Fruit fly (Drosophila melanogaster) whole organism, prepupa: ENCODE results near the gene obst-H.

Experiments used
- Blimp-1 ChIP-seq: fragments of 200-800 bp; sonication (Bioruptor generic); optimal IDR thresholded peaks from 3 replicates; lab custom pipeline; 2017; ENCODE audit warnings: missing biosample characterization, missing genetic modification characterization, mild to moderate bottlenecking, moderate library complexity, missing genetic modification reagents
- CG10631 ChIP-seq: fragments of 200-800 bp; sonication (Bioruptor generic); optimal IDR thresholded peaks from 2 replicates; lab custom pipeline; 2016; ENCODE audit warnings: missing biosample characterization, missing genetic modification characterization
- CG11762 ChIP-seq: fragments of 200-800 bp; sonication (Bioruptor generic); optimal IDR thresholded peaks from 3 replicates; lab custom pipeline; 2016; ENCODE audit warnings: missing biosample characterization, missing genetic modification characterization; ENCODE audit not compliant: insufficient read depth
- CG11902 ChIP-seq: fragments of 200-800 bp; sonication (Bioruptor generic); optimal IDR thresholded peaks from 3 replicates; lab custom pipeline; 2016; ENCODE audit warnings: missing biosample characterization, missing genetic modification characterization
- CG1621 ChIP-seq: fragments of 200-800 bp; sonication (Bioruptor generic); optimal IDR thresholded peaks from 3 replicates; lab custom pipeline; 2018; ENCODE audit warnings: missing biosample characterization, mild to moderate bottlenecking, missing genetic modification characterization
- CG16779 ChIP-seq: fragments of 200-800 bp; sonication (Bioruptor generic); optimal IDR thresholded peaks from 3 replicates; lab custom pipeline; 2017; ENCODE audit warnings: missing biosample characterization, mild to moderate bottlenecking, missing genetic modification characterization
- CG3032 ChIP-seq: fragments of 200-800 bp; optimal IDR thresholded peaks from 2 replicates; lab custom pipeline; 2019; ENCODE audit warnings: missing biosample characterization, mild to moderate bottlenecking, missing genetic modification characterization, moderate library complexity
- CG31627 ChIP-seq: fragments of 200-800 bp; sonication (Bioruptor generic); optimal IDR thresholded peaks from 3 replicates; lab custom pipeline; 2016; ENCODE audit warnings: missing biosample characterization, missing genetic modification characterization
- CG34406 ChIP-seq: fragments of 200-800 bp; sonication (Bioruptor generic); optimal IDR thresholded peaks from 3 replicates; lab custom pipeline; 2016; ENCODE audit warnings: missing biosample characterization, missing genetic modification characterization
- CG3919 ChIP-seq: fragments of 200-800 bp; sonication (Bioruptor generic); optimal IDR thresholded peaks from 3 replicates; lab custom pipeline; 2016; ENCODE audit warnings: missing biosample characterization, missing genetic modification characterization
- CG6808 ChIP-seq: fragments of 200-800 bp; sonication (Bioruptor generic); optimal IDR thresholded peaks from 3 replicates; lab custom pipeline; 2017; ENCODE audit warnings: missing biosample characterization, missing genetic modification characterization, mild to moderate bottlenecking, moderate library complexity, missing genetic modification reagents
- CG6854 ChIP-seq: fragments of 200-800 bp; sonication (Bioruptor generic); optimal IDR thresholded peaks from 2 replicates; lab custom pipeline; 2017; ENCODE audit warnings: missing biosample characterization, mild to moderate bottlenecking, missing genetic modification characterization
- CG7368 ChIP-seq: fragments of 200-800 bp; sonication (Bioruptor generic); optimal IDR thresholded peaks from 3 replicates; lab custom pipeline; 2016; ENCODE audit warnings: missing biosample characterization, missing genetic modification characterization
- CG8119 ChIP-seq: fragments of 200-800 bp; sonication (Bioruptor generic); IDR thresholded peaks from 3 replicates; pipeline ENCODE4 v1.3.6; 2022; ENCODE audit warnings: missing biosample characterization, missing genetic modification characterization
- CG8319 ChIP-seq: fragments of 200-800 bp; sonication (Bioruptor generic); optimal IDR thresholded peaks from 3 replicates; lab custom pipeline; 2016; ENCODE audit warnings: missing biosample characterization, missing genetic modification characterization
- CG8632 ChIP-seq: fragments of 200-800 bp; sonication (Bioruptor generic); optimal IDR thresholded peaks from 3 replicates; lab custom pipeline; 2016; ENCODE audit warnings: missing biosample characterization, missing genetic modification characterization
- Eip75B ChIP-seq: fragments of 200-800 bp; sonication (Bioruptor generic); optimal IDR thresholded peaks from 3 replicates; lab custom pipeline; 2016; ENCODE audit warnings: missing biosample characterization, missing genetic modification characterization
- Eip78C ChIP-seq: fragments of 200-800 bp; sonication (Bioruptor generic); peaks from one replicate; lab custom pipeline; 2016; ENCODE audit warnings: missing biosample characterization, missing genetic modification characterization
- Eip93F ChIP-seq: fragments of 200-800 bp; sonication (Bioruptor generic); optimal IDR thresholded peaks from 2 replicates; lab custom pipeline; 2016; ENCODE audit warnings: missing biosample characterization, mild to moderate bottlenecking, missing genetic modification characterization
- Ets21C ChIP-seq: fragments of 200-800 bp; sonication (Bioruptor generic); optimal IDR thresholded peaks from 3 replicates; lab custom pipeline; 2016; ENCODE audit warnings: missing biosample characterization, missing genetic modification characterization
- Gug ChIP-seq: fragments of 200-800 bp; sonication (Bioruptor generic); IDR thresholded peaks from 2 replicates; pipeline ENCODE4 v1.3.6; 2022; ENCODE audit warnings: missing biosample characterization, missing genetic modification characterization
- Hr38 ChIP-seq: sonication (Bioruptor generic); optimal IDR thresholded peaks from 2 replicates; lab custom pipeline; 2016; ENCODE audit warnings: missing biosample characterization, missing genetic modification characterization
- Hr39 ChIP-seq: fragments of 200-800 bp; sonication (Bioruptor generic); optimal IDR thresholded peaks from 2 replicates; lab custom pipeline; 2016; ENCODE audit warnings: missing biosample characterization, missing genetic modification characterization
- Hr4 ChIP-seq: fragments of 200-800 bp; sonication (Bioruptor generic); optimal IDR thresholded peaks from 3 replicates; lab custom pipeline; 2016; ENCODE audit warnings: missing biosample characterization, missing genetic modification characterization
- Met ChIP-seq: fragments of 200-800 bp; sonication (Bioruptor generic); optimal IDR thresholded peaks from 3 replicates; lab custom pipeline; 2016; ENCODE audit warnings: missing biosample characterization, missing genetic modification characterization
- Sox15 ChIP-seq: fragments of 200-800 bp; sonication (Bioruptor generic); optimal IDR thresholded peaks from 3 replicates; lab custom pipeline; 2016; ENCODE audit warnings: missing biosample characterization, missing genetic modification characterization
- achi ChIP-seq: fragments of 200-800 bp; sonication (Bioruptor generic); optimal IDR thresholded peaks from 3 replicates; lab custom pipeline; 2016; ENCODE audit warnings: missing biosample characterization, missing genetic modification characterization
- acj6 ChIP-seq: fragments of 200-800 bp; sonication (Bioruptor generic); optimal IDR thresholded peaks from 3 replicates; lab custom pipeline; 2016; ENCODE audit warnings: missing biosample characterization, missing genetic modification characterization
- cyc ChIP-seq: fragments of 200-800 bp; sonication (Bioruptor generic); optimal IDR thresholded peaks from 3 replicates; lab custom pipeline; 2016; ENCODE audit warnings: missing biosample characterization, missing genetic modification characterization
- dac ChIP-seq: fragments of 200-800 bp; sonication (Bioruptor generic); optimal IDR thresholded peaks from 2 replicates; lab custom pipeline; 2017; ENCODE audit warnings: missing biosample characterization, mild to moderate bottlenecking, missing genetic modification characterization
- dsx ChIP-seq: fragments of 200-800 bp; optimal IDR thresholded peaks from 3 replicates; lab custom pipeline; 2019; ENCODE audit warnings: missing biosample characterization, mild to moderate bottlenecking, missing genetic modification characterization, moderate library complexity; ENCODE audit not compliant: poor library complexity, severe bottlenecking
- esn ChIP-seq: fragments of 200-800 bp; sonication (Bioruptor generic); optimal IDR thresholded peaks from 2 replicates; lab custom pipeline; 2016; ENCODE audit warnings: missing biosample characterization, mild to moderate bottlenecking, missing genetic modification characterization, moderate library complexity
- fd59A ChIP-seq: fragments of 200-800 bp; sonication (Bioruptor generic); optimal IDR thresholded peaks from 2 replicates; lab custom pipeline; 2017; ENCODE audit warnings: missing biosample characterization, mild to moderate bottlenecking, missing genetic modification characterization, missing genetic modification reagents
- fd85E ChIP-seq: fragments of 200-800 bp; sonication (Bioruptor generic); optimal IDR thresholded peaks from 3 replicates; lab custom pipeline; 2016; ENCODE audit warnings: missing biosample characterization, missing genetic modification characterization
- fkh ChIP-seq: fragments of 200-800 bp; sonication (Bioruptor generic); optimal IDR thresholded peaks from 3 replicates; lab custom pipeline; 2017; ENCODE audit warnings: missing biosample characterization, mild to moderate bottlenecking, missing genetic modification characterization, moderate library complexity
- net ChIP-seq: fragments of 200-800 bp; sonication (Bioruptor generic); optimal IDR thresholded peaks from 3 replicates; lab custom pipeline; 2016; ENCODE audit warnings: missing biosample characterization, missing genetic modification characterization
- pdm3 ChIP-seq: fragments of 200-800 bp; sonication (Bioruptor generic); optimal IDR thresholded peaks from 3 replicates; lab custom pipeline; 2016; ENCODE audit warnings: missing biosample characterization, missing genetic modification characterization
- salr ChIP-seq, 2 experiments: fragments of 200-800 bp; sonication (Bioruptor generic); optimal IDR thresholded peaks; 3 replicates each; lab custom pipeline; 2016 to 2018; ENCODE audit warnings: missing biosample characterization in 2 of 2, missing genetic modification characterization in 2 of 2, mild to moderate bottlenecking in 1 of 2
- spab ChIP-seq: fragments of 200-800 bp; sonication (Bioruptor generic); optimal IDR thresholded peaks from 2 replicates; lab custom pipeline; 2017; ENCODE audit warnings: missing biosample characterization, mild to moderate bottlenecking, missing genetic modification characterization, missing genetic modification reagents
- ss ChIP-seq, 2 experiments: fragments of 200-800 bp; sonication (Bioruptor generic); optimal IDR thresholded peaks; 2 replicates in 1 of 2; 3 replicates in 1 of 2; lab custom pipeline; 2017 to 2018; ENCODE audit warnings: mild to moderate bottlenecking in 2 of 2, missing biosample characterization in 2 of 2, missing genetic modification characterization in 2 of 2, moderate library complexity in 1 of 2
- svp ChIP-seq: fragments of 200-800 bp; sonication (Bioruptor generic); peaks from one replicate; lab custom pipeline; 2016; ENCODE audit warnings: missing biosample characterization, missing genetic modification characterization
- topi ChIP-seq: fragments of 200-800 bp; sonication (Bioruptor generic); optimal IDR thresholded peaks from 3 replicates; lab custom pipeline; 2016; ENCODE audit warnings: missing biosample characterization, missing genetic modification characterization
- vri ChIP-seq: fragments of 200-800 bp; sonication (Bioruptor generic); optimal IDR thresholded peaks from 3 replicates; lab custom pipeline; 2016; ENCODE audit warnings: missing biosample characterization, mild to moderate bottlenecking, missing genetic modification characterization

Gene obst-H

dm6 chr3L:15532368-15533030 is 3.5 kb upstream of the obst-H start (continued):
- TF ChIP-seq Gug (GFP tag; lab: Robert Waterston, UW) = peak; percentile 58
- no peak for TF ChIP-seq dac
- peak; percentile 27 for TF ChIP-seq Ets21C (GFP tag; lab: Kevin White, UChicago)
- TF ChIP-seq Eip75B (GFP tag; lab: Kevin White, UChicago) = peak; percentile 38
- TF ChIP-seq ss (GFP tag; optimal IDR thresholded peaks at IDR 0.05; lab: Kevin White, UChicago) = no peak
- no peak for TF ChIP-seq net (GFP tag; lab: Kevin White, UChicago)
- peak; percentile 65 for TF ChIP-seq cyc
- no peak for TF ChIP-seq CG11902 (GFP tag; lab: Kevin White, UChicago)
- peak; percentile 11 for TF ChIP-seq achi (GFP tag; lab: Kevin White, UChicago)
- peak; percentile 34 for TF ChIP-seq Eip93F (GFP tag; lab: Kevin White, UChicago)
- peak; percentile 48; the same call in 2 of the 3 replicates for TF ChIP-seq CG8119
- peak; percentile 43 for TF ChIP-seq CG3032
- no peak for TF ChIP-seq Sox15 (GFP tag; lab: Kevin White, UChicago)
- peak; percentile 3 for TF ChIP-seq CG8319 (GFP tag; lab: Kevin White, UChicago)
- peak; percentile 95 for TF ChIP-seq svp (GFP tag; lab: Kevin White, UChicago)
- TF ChIP-seq CG7368 (GFP tag; lab: Kevin White, UChicago) = no peak
- peak; percentile 63 for TF ChIP-seq topi (GFP tag; lab: Kevin White, UChicago)
- peak; percentile 61 for TF ChIP-seq Hr39 (GFP tag; lab: Kevin White, UChicago)
- TF ChIP-seq CG10631 (GFP tag; lab: Kevin White, UChicago) = peak; percentile 49
- TF ChIP-seq CG34406 = no peak
- TF ChIP-seq Hr38 = no peak
- TF ChIP-seq acj6 (GFP tag; lab: Kevin White, UChicago) = peak; percentile 1
- TF ChIP-seq esn (GFP tag; lab: Kevin White, UChicago) = peak; percentile 47
- TF ChIP-seq Eip78C = peak; percentile 81
- TF ChIP-seq, all 60 proteins: peak for 42

- TF ChIP-seq CG11762 (no peak), salr (GFP tag; optimal IDR thresholded peaks at IDR 0.05; lab: Kevin White, UChicago) (no peak), spab (GFP tag; lab: Kevin White, UChicago) (no peak), CG6854 (no peak), CG1621 (tag; lab: Kevin White, UChicago) (no peak), CG31627 (GFP tag; lab: Kevin White, UChicago) (no peak), acj6 (GFP tag; lab: Kevin White, UChicago) (no peak), fd59A (GFP tag; lab: Kevin White, UChicago) (no peak), Met (GFP tag; lab: Kevin White, UChicago) (no peak), CG3919 (no peak), CG11902 (GFP tag; lab: Kevin White, UChicago) (no peak), CG10631 (GFP tag; lab: Kevin White, UChicago) (no peak), dac (no peak)
These were observed 2.6 kb upstream of the obst-H start, which contains the start of gene CG43248 for dm6 chr3L:15531423-15532325. TSS of gene CG43248 (minus strand) at chr3L:15531473.

- TF ChIP-seq fd85E (GFP tag; lab: Kevin White, UChicago) (no peak), fkh (peak; percentile 86), CG6854 (peak; percentile 34), CG31627 (GFP tag; lab: Kevin White, UChicago) (no peak), pdm3 (GFP tag; lab: Kevin White, UChicago) (no peak), CG8319 (GFP tag; lab: Kevin White, UChicago) (no peak), ss (GFP tag; optimal IDR thresholded peaks at IDR 0.05; lab: Kevin White, UChicago) (peak; percentile 19 to 28), CG6808 (GFP tag; lab: Kevin White, UChicago) (peak; percentile 14), CG16779 (no peak), net (GFP tag; lab: Kevin White, UChicago) (no peak), topi (GFP tag; lab: Kevin White, UChicago) (no peak), vri (no peak), CG10631 (GFP tag; lab: Kevin White, UChicago) (no peak), dsx (GFP tag; lab: Kevin White, UChicago) (no peak), Blimp-1 (no peak), dac (no peak), CG8632 (GFP tag; lab: Kevin White, UChicago) (no peak), Hr4 (no peak), Hr39 (GFP tag; lab: Kevin White, UChicago) (no peak), achi (GFP tag; lab: Kevin White, UChicago) (peak; percentile 24), CG11902 (GFP tag; lab: Kevin White, UChicago) (no peak), CG3032 (no peak)
These were observed 1.7 kb upstream of the obst-H start for dm6 chr3L:15530638-15531225.
